Worm (Caenorhabditis elegans): ENCODE data around the gene spp-13.

The spp-13 gene

DNA sequence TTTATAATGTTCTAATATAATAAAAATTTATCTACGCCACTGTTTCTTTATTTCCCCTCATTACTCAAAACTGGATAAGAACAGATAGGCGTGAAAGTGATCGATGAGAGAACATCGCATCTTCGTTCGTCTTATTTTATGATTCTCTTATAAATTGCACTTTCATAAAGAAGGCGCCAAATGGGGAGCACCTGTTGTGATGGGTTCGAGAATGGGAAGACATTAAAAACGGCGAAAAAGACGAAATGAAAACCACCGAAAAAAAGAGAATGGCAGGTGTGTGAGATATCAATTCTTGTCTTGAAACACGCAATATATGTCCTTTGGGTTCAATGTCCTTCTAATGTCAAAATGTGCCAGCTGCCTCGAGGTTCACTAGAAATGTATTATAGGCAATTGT is 24.0 kb downstream of the spp-13 start:
- TF ChIP-seq tbx-8 (GFP tag; optimal IDR thresholded peaks at IDR 0.05) (no peak), nhr-2 (tag; optimal IDR thresholded peaks at IDR 0.05) (no peak), flh-1 (GFP tag; optimal IDR thresholded peaks at IDR 0.05) (no peak), ham-2 (GFP tag; optimal IDR thresholded peaks at IDR 0.05) (no peak), mep-1 (tag; optimal IDR thresholded peaks at IDR 0.05) (no peak), ceh-43 (GFP tag; optimal IDR thresholded peaks at IDR 0.05) (no peak), nhr-76 (tag; optimal IDR thresholded peaks at IDR 0.05) (no peak), pha-4 (tag; optimal IDR thresholded peaks at IDR 0.05) (no peak), lin-13 (tag; optimal IDR thresholded peaks at IDR 0.05) (no peak), nhr-28 (tag; optimal IDR thresholded peaks at IDR 0.05) (no peak), lin-32 (GFP tag; optimal IDR thresholded peaks at IDR 0.05) (no peak), nhr-12 (tag; optimal IDR thresholded peaks at IDR 0.05) (no peak)

- TF ChIP-seq mep-1 (tag; optimal IDR thresholded peaks at IDR 0.05) (no peak), M03D4.4 (tag; optimal IDR thresholded peaks at IDR 0.05) (no peak), pha-4 (tag; optimal IDR thresholded peaks at IDR 0.05) (no peak), ceh-39 (tag; optimal IDR thresholded peaks at IDR 0.05) (no peak), ceh-43 (GFP tag; optimal IDR thresholded peaks at IDR 0.05) (no peak), bed-3 (GFP tag; optimal IDR thresholded peaks at IDR 0.05) (no peak), mls-2 (tag; optimal IDR thresholded peaks at IDR 0.05) (no peak), blmp-1 (tag; optimal IDR thresholded peaks at IDR 0.05) (no peak), unc-39 (tag; optimal IDR thresholded peaks at IDR 0.05) (no peak)
Measured at ce11 chrX:8392539-8392996, 25.8 kb downstream of the spp-13 start, which contains the start of gene wrk-1. Gene wrk-1 (minus strand): TSS chrX:8392589.

DNA sequence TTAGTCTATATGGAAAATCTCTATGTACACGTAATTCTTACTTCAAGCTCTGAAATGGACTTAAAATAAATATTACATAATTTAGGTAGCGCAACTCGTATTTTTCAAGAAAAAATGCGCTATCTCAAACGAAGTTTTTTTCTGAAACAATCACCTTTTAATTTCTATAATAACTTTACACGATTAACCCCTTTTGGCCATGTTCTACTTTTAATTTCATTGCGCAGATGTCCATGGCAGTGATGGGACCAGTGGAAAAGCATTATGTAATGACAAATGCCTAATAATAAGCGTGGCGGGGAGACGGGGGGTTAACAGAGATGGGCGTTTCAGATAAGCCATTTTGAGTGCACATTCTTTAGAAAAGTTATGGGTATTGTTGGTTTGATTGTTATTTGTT is 26.8 kb downstream of the spp-13 start:
- TF ChIP-seq ces-1 (GFP tag; optimal IDR thresholded peaks at IDR 0.05) (peak; percentile 87), nhr-28 (tag; optimal IDR thresholded peaks at IDR 0.05) (no peak)

- TF ChIP-seq ham-2 (GFP tag; optimal IDR thresholded peaks at IDR 0.05) (no peak), tbx-8 (GFP tag; optimal IDR thresholded peaks at IDR 0.05) (no peak), unc-39 (tag; optimal IDR thresholded peaks at IDR 0.05) (no peak), lin-13 (tag; optimal IDR thresholded peaks at IDR 0.05) (no peak), nhr-76 (tag; optimal IDR thresholded peaks at IDR 0.05) (no peak), zip-8 (tag; optimal IDR thresholded peaks at IDR 0.05) (no peak), sptf-1 (tag; optimal IDR thresholded peaks at IDR 0.05) (no peak), snpc-4 (tag; optimal IDR thresholded peaks at IDR 0.05) (no peak), bed-3 (GFP tag; optimal IDR thresholded peaks at IDR 0.05) (no peak), hlh-1 (tag; optimal IDR thresholded peaks at IDR 0.05) (no peak), sem-2 (GFP tag; optimal IDR thresholded peaks at IDR 0.05) (no peak), blmp-1 (tag; optimal IDR thresholded peaks at IDR 0.05) (no peak), M03D4.4 (tag; optimal IDR thresholded peaks at IDR 0.05) (no peak), nhr-2 (tag; optimal IDR thresholded peaks at IDR 0.05) (no peak), pha-4 (tag; optimal IDR thresholded peaks at IDR 0.05) (no peak)
Measured at ce11 chrX:8390508-8390907, 27.8 kb downstream of the spp-13 start.

DNA sequence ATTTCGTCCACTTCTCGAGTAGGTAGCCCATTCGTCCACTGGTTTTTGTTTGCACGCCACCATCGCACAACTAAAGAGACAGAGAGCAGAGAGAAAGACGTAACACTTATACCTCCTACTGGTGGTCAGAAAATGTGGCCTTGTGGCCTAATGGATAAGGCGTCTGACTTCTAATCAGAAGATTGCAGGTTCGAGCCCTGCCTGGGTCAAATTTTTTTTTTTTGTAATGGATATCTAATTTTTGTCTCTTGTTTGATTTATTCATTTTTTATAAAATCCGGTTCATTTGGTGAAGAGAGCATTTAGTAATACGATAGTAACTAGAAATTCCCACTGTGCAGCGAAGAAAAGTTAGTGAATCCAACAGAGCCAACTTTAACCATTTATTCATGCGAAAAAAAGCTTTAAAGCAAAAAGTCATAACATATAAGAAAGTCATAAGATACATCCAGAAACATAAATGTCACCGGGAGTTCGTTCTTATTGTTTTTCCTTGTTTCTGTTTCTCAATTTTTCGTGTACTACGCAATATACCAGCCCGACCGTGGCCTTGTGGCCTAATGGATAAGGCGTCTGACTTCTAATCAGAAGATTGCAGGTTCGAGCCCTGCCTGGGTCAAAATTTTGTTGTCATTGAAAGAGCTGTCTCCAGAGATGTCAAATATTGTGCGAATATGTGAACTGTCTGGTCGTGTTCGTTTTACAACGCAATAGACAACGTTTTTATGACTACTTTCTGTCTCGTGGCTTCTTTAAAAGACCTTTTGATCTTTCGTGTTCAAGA is 32.1 kb downstream of the spp-13 start:
- TF ChIP-seq elt-1 (tag; optimal IDR thresholded peaks at IDR 0.05; ENCODE audit: borderline replicate concordance, insufficient read depth): no peak
- no peak for TF ChIP-seq nhr-76 (tag; optimal IDR thresholded peaks at IDR 0.05)
- no peak for TF ChIP-seq lin-13 (tag; optimal IDR thresholded peaks at IDR 0.05)
- TF ChIP-seq bed-3 (GFP tag; optimal IDR thresholded peaks at IDR 0.05): peak; percentile 66
- TF ChIP-seq nhr-28 (tag; optimal IDR thresholded peaks at IDR 0.05): peak; percentile 31
- TF ChIP-seq nhr-237 (tag; optimal IDR thresholded peaks at IDR 0.05): no peak
- TF ChIP-seq mls-2 (tag; optimal IDR thresholded peaks at IDR 0.05): peak; percentile 91
- peak; percentile 76 for TF ChIP-seq ceh-43 (GFP tag; optimal IDR thresholded peaks at IDR 0.05)
- TF ChIP-seq ces-1 (GFP tag; optimal IDR thresholded peaks at IDR 0.05): peak; percentile 36
- no peak for TF ChIP-seq elt-3 (tag; optimal IDR thresholded peaks at IDR 0.05)
- TF ChIP-seq unc-120 (tag; optimal IDR thresholded peaks at IDR 0.05; ENCODE audit: poor library complexity, severe bottlenecking): peak; percentile 57
- no peak for TF ChIP-seq unc-39 (tag; optimal IDR thresholded peaks at IDR 0.05)
- TF ChIP-seq sptf-1 (tag; optimal IDR thresholded peaks at IDR 0.05): peak; percentile 88
- TF ChIP-seq pha-4 (tag; optimal IDR thresholded peaks at IDR 0.05): no peak
- peak; percentile 25 for TF ChIP-seq lin-32 (GFP tag; optimal IDR thresholded peaks at IDR 0.05)
- peak; percentile 31 for TF ChIP-seq mab-5 (tag; optimal IDR thresholded peaks at IDR 0.05)
- TF ChIP-seq unc-62 (GFP tag; optimal IDR thresholded peaks at IDR 0.05): peak; percentile 25
- peak; percentile 35 for TF ChIP-seq ztf-11 (tag; optimal IDR thresholded peaks at IDR 0.05)
- TF ChIP-seq lsy-2 (tag; optimal IDR thresholded peaks at IDR 0.05): no peak
- TF ChIP-seq cnd-1 (tag; optimal IDR thresholded peaks at IDR 0.05): peak; percentile 81
- TF ChIP-seq tbx-8 (GFP tag; optimal IDR thresholded peaks at IDR 0.05): peak; percentile 43
- peak; percentile 77 for TF ChIP-seq sem-2 (GFP tag; optimal IDR thresholded peaks at IDR 0.05)
- TF ChIP-seq flh-1 (GFP tag; optimal IDR thresholded peaks at IDR 0.05): peak; percentile 45
- peak; percentile 16 for TF ChIP-seq ceh-39 (tag; optimal IDR thresholded peaks at IDR 0.05)
- TF ChIP-seq drap-1 (GFP tag; optimal IDR thresholded peaks at IDR 0.05): peak; percentile 80
- peak; percentile 28 for TF ChIP-seq hlh-1 (tag; optimal IDR thresholded peaks at IDR 0.05)
- TF ChIP-seq zip-8 (tag; optimal IDR thresholded peaks at IDR 0.05): no peak
- peak; percentile 89 for TF ChIP-seq M03D4.4 (tag; optimal IDR thresholded peaks at IDR 0.05)
- peak; percentile 56 for TF ChIP-seq mep-1 (tag; optimal IDR thresholded peaks at IDR 0.05)
- TF ChIP-seq ceh-83 (GFP tag; optimal IDR thresholded peaks at IDR 0.05): peak; percentile 88
